Fruit fly (Drosophila melanogaster): ENCODE results near the gene TBC1D23.

Gene TBC1D23

dm6 chr2L:1157679-1158518, 28.8 kb downstream of the TBC1D23 start, which contains the start of gene capt (continued):
- peak; percentile 44 for TF ChIP-seq Xbp1 (GFP tag; optimal IDR thresholded peaks at IDR 0.05)
- peak; percentile 88 for TF ChIP-seq CG4360 (GFP tag; IDR thresholded peaks at IDR 0.05)
- TF ChIP-seq trem (tag; optimal IDR thresholded peaks at IDR 0.05): peak; percentile 9
- no peak for TF ChIP-seq CG8765 (GFP tag; IDR thresholded peaks at IDR 0.05)
- peak; percentile 19 for TF ChIP-seq CG9609 (GFP tag; optimal IDR thresholded peaks at IDR 0.05)
- TF ChIP-seq bowl (GFP tag; IDR thresholded peaks at IDR 0.05): no peak
- peak; percentile 43; the same call in 1 of the 2 replicates for TF ChIP-seq CG31441 (GFP tag; IDR thresholded peaks at IDR 0.05)
- TF ChIP-seq tin (GFP tag; optimal IDR thresholded peaks at IDR 0.05): no peak
- TF ChIP-seq fd102C (GFP tag; optimal IDR thresholded peaks at IDR 0.05): no peak
- TF ChIP-seq CG11093 (GFP tag; IDR thresholded peaks at IDR 0.05): 0 out of 3 replicates have a peak, but pooled peaks have one; percentile 27
- TF ChIP-seq sisA (GFP tag; IDR thresholded peaks at IDR 0.05): peak; percentile 21; the same call in 1 of the 2 replicates
- TF ChIP-seq zfh2 (GFP tag; optimal IDR thresholded peaks at IDR 0.05): peak; percentile 42
- peak; percentile 45 for TF ChIP-seq CG13424 (tag; optimal IDR thresholded peaks at IDR 0.05)
- TF ChIP-seq salm (tag; optimal IDR thresholded peaks at IDR 0.05): no peak
- no peak for TF ChIP-seq hbn (GFP tag; IDR thresholded peaks at IDR 0.05; ENCODE audit: partially characterized antibody)
- peak; percentile 74 for TF ChIP-seq CG2120 (GFP tag; optimal IDR thresholded peaks at IDR 0.05)
- peak; percentile 10 for TF ChIP-seq fu2 (GFP tag; optimal IDR thresholded peaks at IDR 0.05)
- TF ChIP-seq jigr1 (GFP tag; IDR thresholded peaks at IDR 0.05): peak; percentile 75; the same call in 2 of the 3 replicates
- no peak for TF ChIP-seq CG1233 (GFP tag; optimal IDR thresholded peaks at IDR 0.05)
- no peak for TF ChIP-seq pfk (GFP tag; optimal IDR thresholded peaks at IDR 0.05)
- TF ChIP-seq sens (GFP tag): peak; percentile 73
- peak; percentile 62 for TF ChIP-seq Hsf (GFP tag; optimal IDR thresholded peaks at IDR 0.05)
- TF ChIP-seq bbx (GFP tag; IDR thresholded peaks at IDR 0.05; ENCODE audit: partially characterized antibody): peak; percentile 25; the same call in 1 of the 2 replicates
- no peak for TF ChIP-seq CkIIα-i1 (GFP tag; IDR thresholded peaks at IDR 0.05)
- TF ChIP-seq Ssrp (tag; optimal IDR thresholded peaks at IDR 0.05): peak; percentile 22
- TF ChIP-seq grn (GFP tag; optimal IDR thresholded peaks at IDR 0.05): peak; percentile 11
- TF ChIP-seq Fer2 (tag; optimal IDR thresholded peaks at IDR 0.05): no peak
- no peak for TF ChIP-seq CG3407 (GFP tag; optimal IDR thresholded peaks at IDR 0.05)
- TF ChIP-seq zen (tag; optimal IDR thresholded peaks at IDR 0.05): peak; percentile 17
- peak; percentile 84 for TF ChIP-seq Med (GFP tag)
- no peak for TF ChIP-seq CG4328 (GFP tag; optimal IDR thresholded peaks at IDR 0.05)
- TF ChIP-seq tll (GFP tag; optimal IDR thresholded peaks at IDR 0.05): no peak
- TF ChIP-seq CG10321 (GFP tag; IDR thresholded peaks at IDR 0.05): 0 out of 2 replicates have a peak, but pooled peaks have one; percentile 9
- TF ChIP-seq pzg (GFP tag; optimal IDR thresholded peaks at IDR 0.05): peak; percentile 39
- TF ChIP-seq E2f2 (GFP tag; IDR thresholded peaks at IDR 0.05): no peak
- peak; percentile 18; the same call in 1 of the 2 replicates for TF ChIP-seq Xrp1 (GFP tag; IDR thresholded peaks at IDR 0.05)
- TF ChIP-seq BEAF-32 (GFP tag; optimal IDR thresholded peaks at IDR 0.05): peak; percentile 24
- no peak for TF ChIP-seq Usf (GFP tag; optimal IDR thresholded peaks at IDR 0.05)
- peak; percentile 61; the same call in 1 of the 3 replicates for TF ChIP-seq dysf (GFP tag; IDR thresholded peaks at IDR 0.05)
- TF ChIP-seq slp2 (GFP tag; optimal IDR thresholded peaks at IDR 0.05): peak; percentile 18
- TF ChIP-seq wdn (GFP tag; IDR thresholded peaks at IDR 0.05): no peak
- TF ChIP-seq inv (GFP tag; IDR thresholded peaks at IDR 0.05; ENCODE audit: partially characterized antibody): no peak
- no peak for TF ChIP-seq CG4617 (GFP tag; optimal IDR thresholded peaks at IDR 0.05; ENCODE audit: borderline replicate concordance)
- peak; percentile 39 for TF ChIP-seq CG1603 (tag; optimal IDR thresholded peaks at IDR 0.05)
- peak; percentile 16 for TF ChIP-seq Dip3 (GFP tag; optimal IDR thresholded peaks at IDR 0.05)
- TF ChIP-seq CG14710 (tag; optimal IDR thresholded peaks at IDR 0.05): peak; percentile 38
- TF ChIP-seq CG2116 (GFP tag; optimal IDR thresholded peaks at IDR 0.05): peak; percentile 6
- peak; percentile 54 for TF ChIP-seq Sin3A (optimal IDR thresholded peaks at IDR 0.05)
- no peak; the same call in 1 of the 2 replicates for TF ChIP-seq Scr (GFP tag; IDR thresholded peaks at IDR 0.05; ENCODE audit: partially characterized antibody)

Data from whole organism, embryonic.